Worm (Caenorhabditis elegans) whole organism, L3 larva: Measurements from ENCODE around the gene fbxb-35.

Source experiments
- R02D3.7 ChIP-seq: fragments of 150-350 bp; optimal IDR thresholded peaks from 2 replicates; lab custom pipeline; 2014; ENCODE audit warnings: missing biosample characterization, missing genetic modification characterization
- ZK546.5 ChIP-seq: sonication (generic microtip); optimal IDR thresholded peaks from 2 replicates; lab custom pipeline; 2017; ENCODE audit warnings: missing biosample characterization, missing genetic modification characterization
- aly-2 ChIP-seq: fragments of 150-350 bp; optimal IDR thresholded peaks from 2 replicates; lab custom pipeline; 2014; ENCODE audit warnings: missing biosample characterization, missing genetic modification characterization
- ama-1 ChIP-seq: fragments of 150-350 bp; optimal IDR thresholded peaks from 2 replicates; lab custom pipeline; 2018
- ceh-28 ChIP-seq: fragments of 150-350 bp; optimal IDR thresholded peaks from 2 replicates; lab custom pipeline; 2014; ENCODE audit warnings: missing biosample characterization, missing genetic modification reagents, missing genetic modification characterization
- ceh-82 ChIP-seq: fragments of 150-350 bp; optimal IDR thresholded peaks from 2 replicates; lab custom pipeline; 2014; ENCODE audit warnings: missing biosample characterization, missing genetic modification characterization
- ceh-9 ChIP-seq: sonication (generic microtip); optimal IDR thresholded peaks from 2 replicates; lab custom pipeline; 2018; ENCODE audit warnings: missing biosample characterization, missing genetic modification characterization
- daf-12 ChIP-seq: fragments of 150-350 bp; optimal IDR thresholded peaks from 2 replicates; lab custom pipeline; 2014; ENCODE audit warnings: missing biosample characterization, missing genetic modification reagents, missing genetic modification characterization
- egl-5 ChIP-seq: fragments of 150-350 bp; optimal IDR thresholded peaks from 2 replicates; lab custom pipeline; 2017; ENCODE audit warnings: missing biosample characterization, missing genetic modification reagents, missing genetic modification characterization, inconsistent platforms
- elt-1 ChIP-seq: fragments of 150-350 bp; optimal IDR thresholded peaks from 2 replicates; lab custom pipeline; 2014; ENCODE audit warnings: missing biosample characterization, missing genetic modification characterization
- elt-2 ChIP-seq: sonication (generic microtip); optimal IDR thresholded peaks from 2 replicates; lab custom pipeline; 2016; ENCODE audit warnings: missing genetic modification reagents, mild to moderate bottlenecking, missing genetic modification characterization, missing compliant biosample characterization
- elt-3 ChIP-seq, 3 experiments: fragments of 150-350 bp in 1 of 3; sonication (generic microtip) in 2 of 3; optimal IDR thresholded peaks; 2 replicates in 2 of 3; 4 replicates in 1 of 3; lab custom pipeline; 2014 to 2017; ENCODE audit warnings: missing biosample characterization in 3 of 3, missing genetic modification characterization in 3 of 3
- eor-1 ChIP-seq, 2 experiments: fragments of 150-350 bp; optimal IDR thresholded peaks; 2 replicates each; lab custom pipeline; 2014 to 2018; ENCODE audit warnings: missing biosample characterization in 2 of 2, missing genetic modification characterization in 2 of 2
- fkh-10 ChIP-seq: sonication (generic microtip); optimal IDR thresholded peaks from 2 replicates; lab custom pipeline; 2017; ENCODE audit warnings: missing biosample characterization, missing genetic modification reagents, missing genetic modification characterization
- fos-1 ChIP-seq: fragments of 150-350 bp; optimal IDR thresholded peaks from 2 replicates; lab custom pipeline; 2014; ENCODE audit warnings: missing biosample characterization, missing genetic modification characterization
- hmg-11 ChIP-seq: sonication (generic microtip); optimal IDR thresholded peaks from 2 replicates; lab custom pipeline; 2016; ENCODE audit warnings: missing genetic modification characterization, missing compliant biosample characterization
- jun-1 ChIP-seq: fragments of 150-350 bp; optimal IDR thresholded peaks from 2 replicates; lab custom pipeline; 2014; ENCODE audit warnings: missing biosample characterization, missing genetic modification reagents, missing genetic modification characterization
- lin-39 ChIP-seq: fragments of 150-350 bp; optimal IDR thresholded peaks from 2 replicates; lab custom pipeline; 2018; ENCODE audit warnings: missing biosample characterization, missing genetic modification reagents, missing genetic modification characterization
- lsy-12 ChIP-seq: sonication (generic microtip); optimal IDR thresholded peaks from 2 replicates; lab custom pipeline; 2016; ENCODE audit warnings: mild to moderate bottlenecking, missing genetic modification characterization, missing compliant biosample characterization
- mml-1 ChIP-seq: fragments of 150-350 bp; sonication (generic microtip); optimal IDR thresholded peaks from 3 replicates; lab custom pipeline; 2014; ENCODE audit warnings: missing biosample characterization, missing genetic modification characterization
- nfya-1 ChIP-seq: sonication (generic microtip); optimal IDR thresholded peaks from 2 replicates; lab custom pipeline; 2017; ENCODE audit warnings: missing genetic modification characterization, mild to moderate bottlenecking, missing compliant biosample characterization, antibody characterized with exemption, moderate library complexity; ENCODE audit not compliant: insufficient read depth
- nhr-12 ChIP-seq: fragments of 150-350 bp; optimal IDR thresholded peaks from 2 replicates; lab custom pipeline; 2014; ENCODE audit warnings: missing biosample characterization, missing genetic modification characterization
- nhr-237 ChIP-seq: fragments of 150-350 bp; optimal IDR thresholded peaks from 2 replicates; lab custom pipeline; 2014; ENCODE audit warnings: missing biosample characterization, missing genetic modification characterization
- nhr-25 ChIP-seq: sonication (generic microtip); optimal IDR thresholded peaks from 2 replicates; lab custom pipeline; 2017; ENCODE audit warnings: missing biosample characterization, missing genetic modification characterization
- nhr-67 ChIP-seq: fragments of 150-350 bp; optimal IDR thresholded peaks from 2 replicates; lab custom pipeline; 2014; ENCODE audit warnings: missing biosample characterization, missing genetic modification characterization
- nhr-76 ChIP-seq: fragments of 150-350 bp; sonication (generic microtip); optimal IDR thresholded peaks from 5 replicates; lab custom pipeline; 2014; ENCODE audit warnings: missing biosample characterization, missing genetic modification characterization
- pqm-1 ChIP-seq: fragments of 150-350 bp; optimal IDR thresholded peaks from 2 replicates; lab custom pipeline; 2017; ENCODE audit warnings: missing biosample characterization, missing genetic modification characterization, inconsistent platforms
- skn-1 ChIP-seq: fragments of 150-350 bp; optimal IDR thresholded peaks from 2 replicates; lab custom pipeline; 2014; ENCODE audit warnings: missing biosample characterization, missing genetic modification characterization
- snpc-4 ChIP-seq: fragments of 150-350 bp; optimal IDR thresholded peaks from 2 replicates; lab custom pipeline; 2014; ENCODE audit warnings: missing biosample characterization, missing genetic modification characterization
- tbx-2 ChIP-seq: sonication (generic microtip); optimal IDR thresholded peaks from 2 replicates; lab custom pipeline; 2016; ENCODE audit warnings: mild to moderate bottlenecking, missing genetic modification characterization, missing compliant biosample characterization
- zag-1 ChIP-seq: fragments of 150-350 bp; optimal IDR thresholded peaks from 2 replicates; lab custom pipeline; 2014; ENCODE audit warnings: missing biosample characterization, missing genetic modification characterization
- ztf-11 ChIP-seq: fragments of 150-350 bp; optimal IDR thresholded peaks from 2 replicates; lab custom pipeline; 2014; ENCODE audit warnings: missing biosample characterization, missing genetic modification characterization
- ztf-4 ChIP-seq: fragments of 150-350 bp; optimal IDR thresholded peaks from 2 replicates; lab custom pipeline; 2014; ENCODE audit warnings: missing biosample characterization, missing genetic modification characterization

Gene fbxb-35

ce11 chrII:2076467-2076866 is 25.0 kb downstream of the fbxb-35 start:
- no peak for TF ChIP-seq lsy-12
- TF ChIP-seq jun-1 (tag; lab: Kevin White, UChicago), result no peak
- no peak for TF ChIP-seq hmg-11
- no peak for TF ChIP-seq nhr-12 (tag; lab: Kevin White, UChicago)
- TF ChIP-seq fos-1, result no peak

- TF ChIP-seq nhr-237 (tag; lab: Kevin White, UChicago) (no peak), nhr-25 (tag; lab: Kevin White, UChicago) (no peak), nhr-76 (no peak), hmg-11 (no peak), fkh-10 (GFP tag; lab: Kevin White, UChicago) (no peak), elt-1 (tag; lab: Kevin White, UChicago) (no peak), lin-39 (tag; lab: Kevin White, UChicago) (no peak), eor-1 (tag; optimal IDR thresholded peaks at IDR 0.05; lab: Kevin White, UChicago) (no peak), snpc-4 (no peak)
These were observed 29.0 kb downstream of the fbxb-35 start, which contains the start of gene F07E5.9 for ce11 chrII:2080425-2080824. Gene F07E5.9, minus strand, starts transcription at chrII:2080525.

ce11 chrII:2081257-2081656 is 29.8 kb downstream of the fbxb-35 start, which contains the start of gene T16A1.4:
Gene T16A1.4, plus strand, starts transcription at chrII:2081557.
- TF ChIP-seq nhr-237 (tag; lab: Kevin White, UChicago), result no peak

ce11 chrII:2083726-2084179 is 32.3 kb downstream of the fbxb-35 start, which contains the start of the genes T16A1.5 and fbxc-49:
Gene T16A1.5, minus strand, starts transcription at chrII:2083826.
Gene fbxc-49, plus strand, starts transcription at chrII:2084129.
- TF ChIP-seq jun-1 (tag; lab: Kevin White, UChicago), result no peak
- no peak for TF ChIP-seq ztf-11
- no peak for TF ChIP-seq ceh-82
- no peak for TF ChIP-seq aly-2 (tag; lab: Kevin White, UChicago)
- no peak for TF ChIP-seq tbx-2 (tag; lab: Kevin White, UChicago)
- TF ChIP-seq elt-2 (tag; lab: Kevin White, UChicago), result no peak
- TF ChIP-seq egl-5 (tag; lab: Kevin White, UChicago), result no peak
- TF ChIP-seq lsy-12, result no peak
- no peak for TF ChIP-seq mml-1 (tag; lab: Kevin White, UChicago)
- TF ChIP-seq R02D3.7 (tag; lab: Kevin White, UChicago), result no peak
- no peak for TF ChIP-seq elt-3 (tag; optimal IDR thresholded peaks at IDR 0.05; lab: Kevin White, UChicago)
- no peak for TF ChIP-seq ZK546.5 (tag; lab: Kevin White, UChicago)
- no peak for TF ChIP-seq ceh-9 (tag; lab: Kevin White, UChicago)
- TF ChIP-seq fkh-10 (GFP tag; lab: Kevin White, UChicago), result no peak
- TF ChIP-seq nhr-237 (tag; lab: Kevin White, UChicago), result no peak
- no peak for TF ChIP-seq pqm-1 (tag; lab: Kevin White, UChicago)
- TF ChIP-seq zag-1 (tag; lab: Kevin White, UChicago), result no peak
- TF ChIP-seq nfya-1 (tag; lab: Kevin White, UChicago), result no peak

- TF ChIP-seq nfya-1 (tag; lab: Kevin White, UChicago) (no peak), ama-1 (lab: Kevin White, UChicago) (no peak), ceh-28 (tag; lab: Kevin White, UChicago) (no peak), nhr-25 (tag; lab: Kevin White, UChicago) (no peak), daf-12 (no peak), nhr-237 (tag; lab: Kevin White, UChicago) (no peak), ztf-11 (no peak), tbx-2 (tag; lab: Kevin White, UChicago) (no peak), ceh-9 (tag; lab: Kevin White, UChicago) (no peak), skn-1 (tag; lab: Kevin White, UChicago) (no peak), nhr-76 (no peak), jun-1 (tag; lab: Kevin White, UChicago) (no peak), fos-1 (no peak), nhr-67 (tag; lab: Kevin White, UChicago) (no peak), elt-2 (tag; lab: Kevin White, UChicago) (no peak), nhr-12 (tag; lab: Kevin White, UChicago) (no peak), elt-3 (tag; optimal IDR thresholded peaks at IDR 0.05; lab: Kevin White, UChicago) (no peak), eor-1 (tag; optimal IDR thresholded peaks at IDR 0.05; lab: Kevin White, UChicago) (no peak), ZK546.5 (tag; lab: Kevin White, UChicago) (no peak), ztf-4 (tag; lab: Kevin White, UChicago) (no peak)
- TF ChIP-seq, all 47 proteins: peak for 0
These were observed 35.7 kb downstream of the fbxb-35 start for ce11 chrII:2087206-2087605.
